Worm (Caenorhabditis elegans) whole organism, early embryonic: Measurements from ENCODE around the gene F29C12.6.

Experiments used
- B0310.2 ChIP-seq: sonication (generic microtip); optimal IDR thresholded peaks from 2 replicates; lab custom pipeline; 2016; ENCODE audit warnings: mild to moderate bottlenecking, missing genetic modification characterization, missing compliant biosample characterization
- F13C5.2 ChIP-seq: sonication (generic microtip); optimal IDR thresholded peaks from 2 replicates; lab custom pipeline; 2017; ENCODE audit warnings: mild to moderate bottlenecking, missing genetic modification characterization, inconsistent platforms, missing compliant biosample characterization
- aly-1 ChIP-seq: sonication (generic microtip); optimal IDR thresholded peaks from 2 replicates; lab custom pipeline; 2016; ENCODE audit warnings: missing genetic modification characterization, missing compliant biosample characterization
- ama-1 ChIP-seq: fragments of 150-350 bp; optimal IDR thresholded peaks from 2 replicates; lab custom pipeline; 2014
- ceh-13 ChIP-seq: fragments of 200-800 bp; sonication (Bioruptor generic); optimal IDR thresholded peaks from 2 replicates; lab custom pipeline; 2018; ENCODE audit warnings: mild to moderate bottlenecking, missing genetic modification characterization, missing compliant biosample characterization
- ceh-36 ChIP-seq: sonication (generic microtip); optimal IDR thresholded peaks from 2 replicates; lab custom pipeline; 2016; ENCODE audit warnings: missing genetic modification characterization, inconsistent platforms, missing compliant biosample characterization
- flt-1 ChIP-seq: fragments of 200-800 bp; sonication (Bioruptor generic); IDR thresholded peaks from 2 replicates; pipeline ENCODE4 v1.3.6; 2022; ENCODE audit warnings: missing genetic modification characterization, missing compliant biosample characterization
- pes-1 ChIP-seq: fragments of 200-800 bp; sonication (Bioruptor generic); IDR thresholded peaks from 2 replicates; pipeline ENCODE4 v1.3.6; 2022; ENCODE audit warnings: missing genetic modification reagents, missing genetic modification characterization, missing compliant biosample characterization
- scrt-1 ChIP-seq: fragments of 200-800 bp; sonication (Bioruptor generic); IDR thresholded peaks from 2 replicates; pipeline ENCODE4 v1.3.6; 2022; ENCODE audit warnings: missing genetic modification characterization, missing compliant biosample characterization
- tra-4 ChIP-seq: sonication (generic microtip); optimal IDR thresholded peaks from 2 replicates; lab custom pipeline; 2017; ENCODE audit warnings: missing genetic modification characterization, missing compliant biosample characterization

- TF ChIP-seq B0310.2 (no peak), aly-1 (no peak), tra-4 (no peak), scrt-1 (GFP tag; lab: Robert Waterston, UW) (no peak), ceh-36 (no peak), ama-1 (lab: Kevin White, UChicago) (no peak), ceh-13 (GFP tag; lab: Kevin White, UChicago) (peak; percentile 12), F13C5.2 (tag; lab: Kevin White, UChicago) (no peak), flt-1 (GFP tag; lab: Robert Waterston, UW) (0 out of 2 replicates have a peak, but pooled peaks have one; percentile 25), pes-1 (peak; percentile 65)
Observed at ce11 chrII:13117135-13117534, 12.6 kb upstream of the F29C12.6 start, which contains the start of gene gfm-1.
